Fruit fly (Drosophila melanogaster): ENCODE results near the gene yellow-c.

Gene yellow-c

dm6 chr2L:15013523-15013922 is 21.7 kb upstream of the yellow-c start:
- TF ChIP-seq h (optimal IDR thresholded peaks at IDR 0.05), result no peak
- no peak for TF ChIP-seq psq (optimal IDR thresholded peaks at IDR 0.05)
- no peak for TF ChIP-seq Myc (optimal IDR thresholded peaks at IDR 0.05)
- no peak for TF ChIP-seq ttk (optimal IDR thresholded peaks at IDR 0.05)
- no peak for TF ChIP-seq Sin3A (optimal IDR thresholded peaks at IDR 0.05)
- TF ChIP-seq insv (optimal IDR thresholded peaks at IDR 0.05), result no peak

dm6 chr2L:15016031-15016430 is 19.2 kb upstream of the yellow-c start, which contains the start of gene GABA-B-R1:
Gene GABA-B-R1 (plus strand): TSS chr2L:15016331.
- TF ChIP-seq h (optimal IDR thresholded peaks at IDR 0.05) (no peak), Myc (optimal IDR thresholded peaks at IDR 0.05) (no peak), psq (optimal IDR thresholded peaks at IDR 0.05) (no peak), Sin3A (optimal IDR thresholded peaks at IDR 0.05) (no peak), insv (optimal IDR thresholded peaks at IDR 0.05) (no peak), ttk (optimal IDR thresholded peaks at IDR 0.05) (no peak)

dm6 chr2L:15026582-15026981 is 8.6 kb upstream of the yellow-c start, which contains the start of gene CG33310:
Gene CG33310 (plus strand): TSS chr2L:15026882.
- TF ChIP-seq Sin3A (optimal IDR thresholded peaks at IDR 0.05) (no peak), insv (optimal IDR thresholded peaks at IDR 0.05) (no peak), ttk (optimal IDR thresholded peaks at IDR 0.05) (no peak), Myc (optimal IDR thresholded peaks at IDR 0.05) (no peak)

- TF ChIP-seq Sin3A (optimal IDR thresholded peaks at IDR 0.05), result no peak
- no peak for TF ChIP-seq h (optimal IDR thresholded peaks at IDR 0.05)
- no peak for TF ChIP-seq ttk (optimal IDR thresholded peaks at IDR 0.05)
- TF ChIP-seq Myc (optimal IDR thresholded peaks at IDR 0.05), result no peak
- TF ChIP-seq insv (optimal IDR thresholded peaks at IDR 0.05), result no peak
Measured at dm6 chr2L:15031650-15032049, 3.5 kb upstream of the yellow-c start, which contains the start of gene CG31832. Gene CG31832 (minus strand): TSS chr2L:15031750.

dm6 chr2L:15038339-15039308 is 3.4 kb downstream of the yellow-c start, which contains the start of gene CIAPIN1:
Gene CIAPIN1 (minus strand): TSS chr2L:15038861.
- no peak for TF ChIP-seq h (optimal IDR thresholded peaks at IDR 0.05)
- no peak for TF ChIP-seq psq (optimal IDR thresholded peaks at IDR 0.05)
- no peak for TF ChIP-seq Sin3A (optimal IDR thresholded peaks at IDR 0.05)
- no peak for TF ChIP-seq insv (optimal IDR thresholded peaks at IDR 0.05)
- TF ChIP-seq ttk (optimal IDR thresholded peaks at IDR 0.05), result no peak
- no peak for TF ChIP-seq Myc (optimal IDR thresholded peaks at IDR 0.05)

- no peak for TF ChIP-seq Sin3A (optimal IDR thresholded peaks at IDR 0.05)
- TF ChIP-seq Myc (optimal IDR thresholded peaks at IDR 0.05), result no peak
- no peak for TF ChIP-seq ttk (optimal IDR thresholded peaks at IDR 0.05)
- no peak for TF ChIP-seq h (optimal IDR thresholded peaks at IDR 0.05)
- no peak for TF ChIP-seq insv (optimal IDR thresholded peaks at IDR 0.05)
- TF ChIP-seq psq (optimal IDR thresholded peaks at IDR 0.05), result no peak
Measured at dm6 chr2L:15039309-15039772, 4.1 kb downstream of the yellow-c start.

- TF ChIP-seq h (optimal IDR thresholded peaks at IDR 0.05) (no peak), insv (optimal IDR thresholded peaks at IDR 0.05) (no peak), Sin3A (optimal IDR thresholded peaks at IDR 0.05) (no peak), psq (optimal IDR thresholded peaks at IDR 0.05) (no peak), Myc (optimal IDR thresholded peaks at IDR 0.05) (no peak), ttk (optimal IDR thresholded peaks at IDR 0.05) (no peak)
Measured at dm6 chr2L:15043718-15044117, 8.5 kb downstream of the yellow-c start.

dm6 chr2L:15052805-15053388 is 17.7 kb downstream of the yellow-c start:
- TF ChIP-seq Myc (optimal IDR thresholded peaks at IDR 0.05) (no peak), insv (optimal IDR thresholded peaks at IDR 0.05) (no peak), Sin3A (optimal IDR thresholded peaks at IDR 0.05) (no peak), psq (optimal IDR thresholded peaks at IDR 0.05) (no peak), h (optimal IDR thresholded peaks at IDR 0.05) (no peak), ttk (optimal IDR thresholded peaks at IDR 0.05) (no peak)

- TF ChIP-seq Sin3A (optimal IDR thresholded peaks at IDR 0.05) (no peak), psq (optimal IDR thresholded peaks at IDR 0.05) (no peak), insv (optimal IDR thresholded peaks at IDR 0.05) (no peak), h (optimal IDR thresholded peaks at IDR 0.05) (no peak), ttk (optimal IDR thresholded peaks at IDR 0.05) (no peak), Myc (optimal IDR thresholded peaks at IDR 0.05) (no peak)
Measured at dm6 chr2L:15055105-15055504, 19.9 kb downstream of the yellow-c start.

dm6 chr2L:15056359-15057220 is 21.4 kb downstream of the yellow-c start:
- TF ChIP-seq insv (optimal IDR thresholded peaks at IDR 0.05) (no peak), Myc (optimal IDR thresholded peaks at IDR 0.05) (no peak), psq (optimal IDR thresholded peaks at IDR 0.05) (no peak), h (optimal IDR thresholded peaks at IDR 0.05) (no peak), Sin3A (optimal IDR thresholded peaks at IDR 0.05) (no peak), ttk (optimal IDR thresholded peaks at IDR 0.05) (no peak)
